Worm (Caenorhabditis elegans) whole organism, mixed stage, embryonic: Measurements from ENCODE around the gene ent-7.

Experiments
- elt-3 ChIP-seq: fragments of 150-350 bp; optimal IDR thresholded peaks from 2 replicates; lab custom pipeline; 2014; ENCODE audit warnings: missing biosample characterization, missing genetic modification characterization
- unc-120 ChIP-seq: sonication (generic microtip); optimal IDR thresholded peaks from 2 replicates; lab custom pipeline; 2017; ENCODE audit warnings: missing genetic modification characterization, missing compliant biosample characterization; ENCODE audit not compliant: poor library complexity, severe bottlenecking
- unc-39 ChIP-seq: fragments of 150-350 bp; optimal IDR thresholded peaks from 2 replicates; lab custom pipeline; 2014; ENCODE audit warnings: missing biosample characterization, missing genetic modification characterization
- unc-62 ChIP-seq: fragments of 150-350 bp; optimal IDR thresholded peaks from 2 replicates; lab custom pipeline; 2014; ENCODE audit warnings: missing biosample characterization, missing genetic modification reagents, missing genetic modification characterization

- TF ChIP-seq unc-39 (no peak), unc-62 (no peak), elt-3 (no peak), unc-120 (tag; lab: Kevin White, UChicago) (no peak)
Observed at ce11 chrIV:9969081-9969480, 48.0 kb upstream of the ent-7 start, which contains the start of the genes kin-5 and C47E12.11.
